Fruit fly (Drosophila melanogaster) ovary, adult (tissue): ENCODE results near the gene nSyb.
A peak's percentile ranks its signal among the peaks of the same experiment; 100 is the strongest.

Experiments used
- CG17801 ChIP-seq: fragments of 200-800 bp; optimal IDR thresholded peaks from 2 replicates; lab custom pipeline; 2019; ENCODE audit warnings: missing biosample characterization, mild to moderate bottlenecking, missing genetic modification characterization, moderate library complexity; ENCODE audit not compliant: partially characterized antibody

Gene nSyb

dm6 chr3L:1648690-1649355 lies 11.3 kb upstream of the nSyb start, which contains the start of gene CG13920:
TSS of gene CG13920 (plus strand) at chr3L:1648944.
- no peak for TF ChIP-seq CG17801 (GFP tag; lab: Kevin White, UChicago)

dm6 chr3L:1647276-1647919 lies 9.8 kb upstream of the nSyb start, which contains the start of the genes CG17249 and Bro:
TSS of gene CG17249 (minus strand) at chr3L:1647464.
TSS of gene Bro (plus strand) at chr3L:1647869.
- TF ChIP-seq CG17801 (GFP tag; lab: Kevin White, UChicago), result no peak

- peak; percentile 97 for TF ChIP-seq CG17801 (GFP tag; lab: Kevin White, UChicago)
These were observed 7.5 kb upstream of the nSyb start, which contains the start of the genes alphaCOP and CG13919 for dm6 chr3L:1644920-1645567. TSS of gene alphaCOP (minus strand) at chr3L:1645199. TSS of gene CG13919 (plus strand) at chr3L:1645467.

dm6 chr3L:1639185-1639812 lies 1.7 kb upstream of the nSyb start, which contains the start of the genes Mettl2 and Bgb:
TSS of gene Mettl2 (minus strand) at chr3L:1639235.
TSS of gene Bgb (plus strand) at chr3L:1639711.
- peak; percentile 77 for TF ChIP-seq CG17801 (GFP tag; lab: Kevin White, UChicago)

dm6 chr3L:1636886-1637285 lies 666 bp downstream of the nSyb start:
- no peak for TF ChIP-seq CG17801 (GFP tag; lab: Kevin White, UChicago)

- TF ChIP-seq CG17801 (GFP tag; lab: Kevin White, UChicago), result no peak
These were observed 8.3 kb downstream of the nSyb start, which contains the start of gene GC for dm6 chr3L:1629064-1629777. TSS of gene GC (minus strand) at chr3L:1629301.

dm6 chr3L:1628176-1628866 lies 9.2 kb downstream of the nSyb start, which contains the start of gene CG13928:
TSS of gene CG13928 (minus strand) at chr3L:1628377.
- TF ChIP-seq CG17801 (GFP tag; lab: Kevin White, UChicago), result no peak

dm6 chr3L:1626924-1627323 lies 10.6 kb downstream of the nSyb start:
- no peak for TF ChIP-seq CG17801 (GFP tag; lab: Kevin White, UChicago)

- peak; percentile 39 for TF ChIP-seq CG17801 (GFP tag; lab: Kevin White, UChicago)
These were observed 19.3 kb downstream of the nSyb start, which contains the start of the genes CG13926, ABCB7 and CG33230 for dm6 chr3L:1618116-1618727. TSS of gene CG13926 (minus strand) at chr3L:1618158. TSS of gene ABCB7 (plus strand) at chr3L:1618414. TSS of gene CG33230 (plus strand) at chr3L:1618414.

dm6 chr3L:1615701-1616100 lies 21.9 kb downstream of the nSyb start, which contains the start of gene CG12105:
TSS of gene CG12105 (minus strand) at chr3L:1615801.
- no peak for TF ChIP-seq CG17801 (GFP tag; lab: Kevin White, UChicago)

- no peak for TF ChIP-seq CG17801 (GFP tag; lab: Kevin White, UChicago)
These were observed 23.0 kb downstream of the nSyb start for dm6 chr3L:1614465-1615084.

- TF ChIP-seq CG17801 (GFP tag; lab: Kevin White, UChicago), result no peak
These were observed 27.9 kb downstream of the nSyb start for dm6 chr3L:1609611-1610010.

- TF ChIP-seq CG17801 (GFP tag; lab: Kevin White, UChicago), result no peak
These were observed 34.8 kb downstream of the nSyb start, which contains the start of the genes CG18170 and CG33791 for dm6 chr3L:1602833-1603128. TSS of gene CG18170 (plus strand) at chr3L:1602954. TSS of gene CG33791 (plus strand) at chr3L:1602954.
